Fruit fly (Drosophila melanogaster): Measurements from ENCODE around the gene Srg3.

dm6 chr3L:9431848-9432623, 11.0 kb upstream of the Srg3 start:
- TF ChIP-seq pan (optimal IDR thresholded peaks at IDR 0.05) (no peak), br (GFP tag; optimal IDR thresholded peaks at IDR 0.05) (no peak), CrebA (GFP tag; optimal IDR thresholded peaks at IDR 0.05; ENCODE audit: borderline replicate concordance) (no peak), dl (GFP tag; optimal IDR thresholded peaks at IDR 0.05; ENCODE audit: insufficient read depth in 1 of 2, partially characterized antibody in 2 of 2) (no peak), Abd-B (GFP tag; optimal IDR thresholded peaks at IDR 0.05) (no peak), usp (GFP tag; optimal IDR thresholded peaks at IDR 0.05) (no peak), Myc (optimal IDR thresholded peaks at IDR 0.05) (no peak), Hr78 (GFP tag; optimal IDR thresholded peaks at IDR 0.05) (no peak), tai (GFP tag; optimal IDR thresholded peaks at IDR 0.05) (no peak), lola (GFP tag; optimal IDR thresholded peaks at IDR 0.05) (no peak), rgr (GFP tag; optimal IDR thresholded peaks at IDR 0.05) (no peak), OdsH (GFP tag; optimal IDR thresholded peaks at IDR 0.05) (no peak), Hr83 (GFP tag; optimal IDR thresholded peaks at IDR 0.05; ENCODE audit: poor library complexity, severe bottlenecking) (no peak)

Measured in whole organism, wandering third instar larva.